Worm (Caenorhabditis elegans) whole organism, L2 larva: Measurements from ENCODE around the gene ugt-62.

ENCODE experiments used
- C34F6.9 ChIP-seq: fragments of 150-350 bp; optimal IDR thresholded peaks from 2 replicates; lab custom pipeline; 2014; ENCODE audit warnings: missing biosample characterization, missing genetic modification characterization
- F13H6.1 ChIP-seq: sonication (generic microtip); optimal IDR thresholded peaks from 2 replicates; lab custom pipeline; 2016; ENCODE audit warnings: missing genetic modification characterization, missing compliant biosample characterization
- R02D3.7 ChIP-seq: fragments of 150-350 bp; optimal IDR thresholded peaks from 2 replicates; lab custom pipeline; 2014; ENCODE audit warnings: missing biosample characterization, missing genetic modification characterization
- Y55F3AM.14 ChIP-seq: fragments of 200-800 bp; sonication (Bioruptor generic); optimal IDR thresholded peaks from 2 replicates; lab custom pipeline; 2018; ENCODE audit warnings: mild to moderate bottlenecking, missing genetic modification characterization, missing compliant biosample characterization
- ZK546.5 ChIP-seq: sonication (generic microtip); optimal IDR thresholded peaks from 2 replicates; lab custom pipeline; 2017; ENCODE audit warnings: missing biosample characterization, missing genetic modification characterization
- ama-1 ChIP-seq: fragments of 150-350 bp; optimal IDR thresholded peaks from 2 replicates; lab custom pipeline; 2018; ENCODE audit warnings: inconsistent platforms
- blmp-1 ChIP-seq: sonication (generic microtip); optimal IDR thresholded peaks from 2 replicates; lab custom pipeline; 2017; ENCODE audit warnings: missing genetic modification characterization, mild to moderate bottlenecking, missing compliant biosample characterization, antibody characterized with exemption, moderate library complexity; ENCODE audit not compliant: insufficient read depth
- ceh-16 ChIP-seq: fragments of 150-350 bp; optimal IDR thresholded peaks from 2 replicates; lab custom pipeline; 2014; ENCODE audit warnings: missing biosample characterization, missing genetic modification characterization
- ceh-82 ChIP-seq: fragments of 150-350 bp; optimal IDR thresholded peaks from 2 replicates; lab custom pipeline; 2014; ENCODE audit warnings: missing biosample characterization, missing genetic modification characterization
- crh-2 ChIP-seq: sonication (generic microtip); optimal IDR thresholded peaks from 2 replicates; lab custom pipeline; 2017; ENCODE audit warnings: missing biosample characterization, missing genetic modification characterization
- egl-27 ChIP-seq: sonication (generic microtip); optimal IDR thresholded peaks from 3 replicates; lab custom pipeline; 2017; ENCODE audit warnings: missing biosample characterization, missing genetic modification reagents, missing genetic modification characterization
- elt-1 ChIP-seq: fragments of 150-350 bp; optimal IDR thresholded peaks from 2 replicates; lab custom pipeline; 2014; ENCODE audit warnings: missing biosample characterization, missing genetic modification characterization
- elt-3 ChIP-seq: sonication (generic microtip); optimal IDR thresholded peaks from 2 replicates; lab custom pipeline; 2017; ENCODE audit warnings: missing biosample characterization, missing genetic modification characterization
- fos-1 ChIP-seq: fragments of 150-350 bp; optimal IDR thresholded peaks from 2 replicates; lab custom pipeline; 2014; ENCODE audit warnings: missing biosample characterization, missing genetic modification characterization
- gmeb-1 ChIP-seq: fragments of 150-350 bp; optimal IDR thresholded peaks from 2 replicates; lab custom pipeline; 2014; ENCODE audit warnings: missing biosample characterization, missing genetic modification characterization
- lin-11 ChIP-seq: fragments of 150-350 bp; sonication (generic microtip); optimal IDR thresholded peaks from 2 replicates; lab custom pipeline; 2014; ENCODE audit warnings: missing biosample characterization, missing genetic modification characterization, inconsistent platforms, mixed read lengths
- lin-13 ChIP-seq: fragments of 150-350 bp; optimal IDR thresholded peaks from 2 replicates; lab custom pipeline; 2014; ENCODE audit warnings: missing biosample characterization, missing genetic modification reagents, missing genetic modification characterization
- lsy-2 ChIP-seq, 2 experiments: fragments of 150-350 bp in 1 of 2; sonication (generic microtip) in 1 of 2; optimal IDR thresholded peaks; 2 replicates each; lab custom pipeline; 2014 to 2017; ENCODE audit warnings: missing biosample characterization in 2 of 2, missing genetic modification characterization in 2 of 2
- mab-5 ChIP-seq: fragments of 150-350 bp; optimal IDR thresholded peaks from 2 replicates; lab custom pipeline; 2014; ENCODE audit warnings: missing biosample characterization, missing genetic modification characterization
- mbf-1 ChIP-seq: sonication (generic microtip); optimal IDR thresholded peaks from 2 replicates; lab custom pipeline; 2017; ENCODE audit warnings: missing biosample characterization, missing genetic modification characterization
- mdl-1 ChIP-seq, 2 experiments: fragments of 150-350 bp in 1 of 2; sonication (generic microtip) in 1 of 2; optimal IDR thresholded peaks; 2 replicates each; lab custom pipeline; 2017; ENCODE audit warnings: missing biosample characterization in 2 of 2, missing genetic modification characterization in 2 of 2
- nhr-10 ChIP-seq: sonication (generic microtip); optimal IDR thresholded peaks from 2 replicates; lab custom pipeline; 2017; ENCODE audit warnings: missing biosample characterization, missing genetic modification characterization
- nhr-129 ChIP-seq: fragments of 150-350 bp; optimal IDR thresholded peaks from 2 replicates; lab custom pipeline; 2014; ENCODE audit warnings: missing biosample characterization, missing genetic modification characterization
- nhr-21 ChIP-seq: fragments of 150-350 bp; optimal IDR thresholded peaks from 2 replicates; lab custom pipeline; 2014; ENCODE audit warnings: missing biosample characterization, missing genetic modification characterization
- nhr-23 ChIP-seq: fragments of 150-350 bp; optimal IDR thresholded peaks from 2 replicates; lab custom pipeline; 2014; ENCODE audit warnings: missing biosample characterization, missing genetic modification reagents, missing genetic modification characterization
- nhr-25 ChIP-seq: fragments of 150-350 bp; sonication (generic microtip); optimal IDR thresholded peaks from 3 replicates; lab custom pipeline; 2014; ENCODE audit warnings: missing biosample characterization, missing genetic modification characterization
- nhr-77 ChIP-seq: fragments of 150-350 bp; optimal IDR thresholded peaks from 2 replicates; lab custom pipeline; 2014; ENCODE audit warnings: missing biosample characterization, missing genetic modification characterization
- peb-1 ChIP-seq: fragments of 150-350 bp; optimal IDR thresholded peaks from 2 replicates; lab custom pipeline; 2014; ENCODE audit warnings: missing biosample characterization, missing genetic modification characterization
- sem-4 ChIP-seq: fragments of 150-350 bp; optimal IDR thresholded peaks from 2 replicates; lab custom pipeline; 2014; ENCODE audit warnings: missing biosample characterization, missing genetic modification reagents, missing genetic modification characterization
- skn-1 ChIP-seq: sonication (generic microtip); optimal IDR thresholded peaks from 2 replicates; lab custom pipeline; 2017; ENCODE audit warnings: missing biosample characterization, missing genetic modification characterization
- sma-3 ChIP-seq: sonication (generic microtip); optimal IDR thresholded peaks from 2 replicates; lab custom pipeline; 2016; ENCODE audit warnings: missing genetic modification reagents, missing genetic modification characterization, missing compliant biosample characterization
- sma-9 ChIP-seq, 2 experiments: fragments of 150-350 bp in 1 of 2; sonication (generic microtip) in 1 of 2; optimal IDR thresholded peaks; 2 replicates each; lab custom pipeline; 2014 to 2016; ENCODE audit warnings: missing genetic modification characterization in 2 of 2, mild to moderate bottlenecking in 1 of 2, missing biosample characterization in 1 of 2, missing compliant biosample characterization in 1 of 2, missing genetic modification reagents in 1 of 2, moderate library complexity in 1 of 2
- snpc-4 ChIP-seq: fragments of 150-350 bp; optimal IDR thresholded peaks from 2 replicates; lab custom pipeline; 2014; ENCODE audit warnings: missing biosample characterization, missing genetic modification characterization
- unc-55 ChIP-seq: fragments of 150-350 bp; sonication (generic microtip); optimal IDR thresholded peaks from 3 replicates; lab custom pipeline; 2014; ENCODE audit warnings: missing biosample characterization, missing genetic modification reagents, missing genetic modification characterization
- unc-62 ChIP-seq: fragments of 150-350 bp; optimal IDR thresholded peaks from 2 replicates; lab custom pipeline; 2014; ENCODE audit warnings: missing biosample characterization, missing genetic modification reagents, missing genetic modification characterization
- zag-1 ChIP-seq: fragments of 150-350 bp; optimal IDR thresholded peaks from 2 replicates; lab custom pipeline; 2014; ENCODE audit warnings: missing biosample characterization, missing genetic modification characterization
- ztf-11 ChIP-seq: sonication (generic microtip); optimal IDR thresholded peaks from 2 replicates; lab custom pipeline; 2017; ENCODE audit warnings: missing biosample characterization, missing genetic modification characterization
- ztf-4 ChIP-seq: fragments of 150-350 bp; optimal IDR thresholded peaks from 2 replicates; lab custom pipeline; 2014; ENCODE audit warnings: missing biosample characterization, missing genetic modification characterization

Gene ugt-62

ce11 chrIII:4555345-4555744 lies 14.9 kb upstream of the ugt-62 start:
- no peak for TF ChIP-seq sma-9 (GFP tag; optimal IDR thresholded peaks at IDR 0.05; lab: Kevin White, UChicago)
- TF ChIP-seq sma-9 (tag; optimal IDR thresholded peaks at IDR 0.05; lab: Kevin White, UChicago) = no peak
- no peak for TF ChIP-seq elt-3
- peak; percentile 61 for TF ChIP-seq unc-55
- TF ChIP-seq ama-1 (lab: Kevin White, UChicago) = no peak
- TF ChIP-seq mab-5 (tag; lab: Kevin White, UChicago) = no peak
- TF ChIP-seq C34F6.9 = peak; percentile 45
- TF ChIP-seq blmp-1 = no peak
- TF ChIP-seq nhr-10 (tag; lab: Kevin White, UChicago) = no peak
- TF ChIP-seq F13H6.1 (tag; lab: Kevin White, UChicago) = peak; percentile 14
- TF ChIP-seq lsy-2 (tag; optimal IDR thresholded peaks at IDR 0.05; lab: Kevin White, UChicago) = peak in 1 of 2 experiments; percentile 30
- TF ChIP-seq nhr-77 (tag; lab: Kevin White, UChicago) = no peak

ce11 chrIII:4553316-4553715 lies 12.9 kb upstream of the ugt-62 start, which contains the start of gene imph-1:
Gene imph-1, plus strand, starts transcription at chrIII:4553616.
- TF ChIP-seq ztf-11 = no peak
- TF ChIP-seq ztf-4 = no peak
- no peak for TF ChIP-seq lin-13 (GFP tag; lab: Kevin White, UChicago)
- no peak for TF ChIP-seq blmp-1
- no peak for TF ChIP-seq ceh-82
- TF ChIP-seq nhr-77 (tag; lab: Kevin White, UChicago) = no peak
- no peak for TF ChIP-seq ceh-16 (tag; lab: Kevin White, UChicago)
- TF ChIP-seq nhr-23 = no peak
- no peak for TF ChIP-seq unc-55
- no peak for TF ChIP-seq F13H6.1 (tag; lab: Kevin White, UChicago)
- TF ChIP-seq Y55F3AM.14 (GFP tag; lab: Kevin White, UChicago) = no peak
- no peak for TF ChIP-seq unc-62 (GFP tag; lab: Kevin White, UChicago)
- TF ChIP-seq egl-27 (tag; lab: Kevin White, UChicago) = no peak
- TF ChIP-seq snpc-4 (tag; lab: Kevin White, UChicago) = no peak
- TF ChIP-seq, all 48 proteins: peak for 0

- TF ChIP-seq R02D3.7 (tag; lab: Kevin White, UChicago) (no peak), fos-1 (tag; lab: Kevin White, UChicago) (peak; percentile 21)
These were observed 12.4 kb upstream of the ugt-62 start for ce11 chrIII:4552872-4553271.

ce11 chrIII:4551963-4552362 lies 11.5 kb upstream of the ugt-62 start:
- TF ChIP-seq nhr-23 = no peak
- TF ChIP-seq ama-1 (lab: Kevin White, UChicago) = no peak
- TF ChIP-seq nhr-25 (tag; lab: Kevin White, UChicago) = peak; percentile 56
- TF ChIP-seq R02D3.7 (tag; lab: Kevin White, UChicago) = no peak
- TF ChIP-seq crh-2 (tag; lab: Kevin White, UChicago) = peak; percentile 71
- TF ChIP-seq elt-3 = no peak
- peak; percentile 46 for TF ChIP-seq sma-3 (GFP tag; lab: Kevin White, UChicago)
- peak; percentile 50 for TF ChIP-seq sem-4 (tag; lab: Kevin White, UChicago)
- TF ChIP-seq C34F6.9 = peak; percentile 80
- TF ChIP-seq lin-13 (GFP tag; lab: Kevin White, UChicago) = peak; percentile 54
- TF ChIP-seq skn-1 = no peak
- peak; percentile 85 for TF ChIP-seq sma-9 (GFP tag; optimal IDR thresholded peaks at IDR 0.05; lab: Kevin White, UChicago)
- TF ChIP-seq sma-9 (tag; optimal IDR thresholded peaks at IDR 0.05; lab: Kevin White, UChicago) = no peak
- peak; percentile 83 for TF ChIP-seq fos-1 (tag; lab: Kevin White, UChicago)
- TF ChIP-seq egl-27 (tag; lab: Kevin White, UChicago) = peak; percentile 61
- TF ChIP-seq elt-1 (tag; lab: Kevin White, UChicago) = no peak
- peak; percentile 32 for TF ChIP-seq zag-1
- peak; percentile 68 for TF ChIP-seq unc-55
- peak in 1 of 2 experiments; percentile 71 for TF ChIP-seq lsy-2 (tag; optimal IDR thresholded peaks at IDR 0.05; lab: Kevin White, UChicago)
- peak; percentile 5 for TF ChIP-seq blmp-1
- peak; percentile 71 for TF ChIP-seq peb-1 (tag; lab: Kevin White, UChicago)
- peak; percentile 91 for TF ChIP-seq nhr-129 (tag; lab: Kevin White, UChicago)
- peak; percentile 26 to 49 for TF ChIP-seq mdl-1 (tag; optimal IDR thresholded peaks at IDR 0.05; lab: Kevin White, UChicago)
- TF ChIP-seq mab-5 (tag; lab: Kevin White, UChicago) = peak; percentile 17
- TF ChIP-seq ceh-16 (tag; lab: Kevin White, UChicago) = no peak
- TF ChIP-seq ztf-11 = no peak
- TF ChIP-seq gmeb-1 = peak; percentile 49
- TF ChIP-seq mbf-1 (tag; lab: Kevin White, UChicago) = no peak
- TF ChIP-seq ceh-82 = no peak
- no peak for TF ChIP-seq ZK546.5 (tag; lab: Kevin White, UChicago)
- TF ChIP-seq lin-11 = peak; percentile 37
- peak; percentile 83 for TF ChIP-seq F13H6.1 (tag; lab: Kevin White, UChicago)
- TF ChIP-seq Y55F3AM.14 (GFP tag; lab: Kevin White, UChicago) = peak; percentile 28
- peak; percentile 24 for TF ChIP-seq nhr-21 (tag; lab: Kevin White, UChicago)
